Worm (Caenorhabditis elegans) whole organism, L2 larva: ENCODE measurements around the gene srsx-38.

Experiments
- C34F6.9 ChIP-seq: fragments of 150-350 bp; optimal IDR thresholded peaks from 2 replicates; lab custom pipeline; 2014; ENCODE audit warnings: missing biosample characterization, missing genetic modification characterization
- F13H6.1 ChIP-seq: sonication (generic microtip); optimal IDR thresholded peaks from 2 replicates; lab custom pipeline; 2016; ENCODE audit warnings: missing genetic modification characterization, missing compliant biosample characterization
- R02D3.7 ChIP-seq: fragments of 150-350 bp; optimal IDR thresholded peaks from 2 replicates; lab custom pipeline; 2014; ENCODE audit warnings: missing biosample characterization, missing genetic modification characterization
- Y55F3AM.14 ChIP-seq: fragments of 200-800 bp; sonication (Bioruptor generic); optimal IDR thresholded peaks from 2 replicates; lab custom pipeline; 2018; ENCODE audit warnings: mild to moderate bottlenecking, missing genetic modification characterization, missing compliant biosample characterization
- ZK546.5 ChIP-seq: sonication (generic microtip); optimal IDR thresholded peaks from 2 replicates; lab custom pipeline; 2017; ENCODE audit warnings: missing biosample characterization, missing genetic modification characterization
- alr-1 ChIP-seq: fragments of 150-350 bp; optimal IDR thresholded peaks from 2 replicates; lab custom pipeline; 2014; ENCODE audit warnings: missing biosample characterization, missing genetic modification characterization
- aly-2 ChIP-seq: fragments of 150-350 bp; optimal IDR thresholded peaks from 2 replicates; lab custom pipeline; 2014; ENCODE audit warnings: missing biosample characterization, missing genetic modification characterization
- ama-1 ChIP-seq: fragments of 150-350 bp; optimal IDR thresholded peaks from 2 replicates; lab custom pipeline; 2018; ENCODE audit warnings: inconsistent platforms
- blmp-1 ChIP-seq: sonication (generic microtip); optimal IDR thresholded peaks from 2 replicates; lab custom pipeline; 2017; ENCODE audit warnings: missing genetic modification characterization, mild to moderate bottlenecking, missing compliant biosample characterization, antibody characterized with exemption, moderate library complexity; ENCODE audit not compliant: insufficient read depth
- ceh-16 ChIP-seq: fragments of 150-350 bp; optimal IDR thresholded peaks from 2 replicates; lab custom pipeline; 2014; ENCODE audit warnings: missing biosample characterization, missing genetic modification characterization
- ceh-82 ChIP-seq: fragments of 150-350 bp; optimal IDR thresholded peaks from 2 replicates; lab custom pipeline; 2014; ENCODE audit warnings: missing biosample characterization, missing genetic modification characterization
- crh-2 ChIP-seq: sonication (generic microtip); optimal IDR thresholded peaks from 2 replicates; lab custom pipeline; 2017; ENCODE audit warnings: missing biosample characterization, missing genetic modification characterization
- dmd-4 ChIP-seq: sonication (generic microtip); optimal IDR thresholded peaks from 2 replicates; lab custom pipeline; 2017; ENCODE audit warnings: missing biosample characterization, missing genetic modification characterization
- egl-27 ChIP-seq: sonication (generic microtip); optimal IDR thresholded peaks from 3 replicates; lab custom pipeline; 2017; ENCODE audit warnings: missing biosample characterization, missing genetic modification reagents, missing genetic modification characterization
- elt-1 ChIP-seq: fragments of 150-350 bp; optimal IDR thresholded peaks from 2 replicates; lab custom pipeline; 2014; ENCODE audit warnings: missing biosample characterization, missing genetic modification characterization
- elt-3 ChIP-seq: sonication (generic microtip); optimal IDR thresholded peaks from 2 replicates; lab custom pipeline; 2017; ENCODE audit warnings: missing biosample characterization, missing genetic modification characterization
- fos-1 ChIP-seq: fragments of 150-350 bp; optimal IDR thresholded peaks from 2 replicates; lab custom pipeline; 2014; ENCODE audit warnings: missing biosample characterization, missing genetic modification characterization
- gmeb-1 ChIP-seq: fragments of 150-350 bp; optimal IDR thresholded peaks from 2 replicates; lab custom pipeline; 2014; ENCODE audit warnings: missing biosample characterization, missing genetic modification characterization
- lin-11 ChIP-seq: fragments of 150-350 bp; sonication (generic microtip); optimal IDR thresholded peaks from 2 replicates; lab custom pipeline; 2014; ENCODE audit warnings: missing biosample characterization, missing genetic modification characterization, inconsistent platforms, mixed read lengths
- lin-13 ChIP-seq: fragments of 150-350 bp; optimal IDR thresholded peaks from 2 replicates; lab custom pipeline; 2014; ENCODE audit warnings: missing biosample characterization, missing genetic modification reagents, missing genetic modification characterization
- lin-39 ChIP-seq: fragments of 150-350 bp; optimal IDR thresholded peaks from 2 replicates; lab custom pipeline; 2014; ENCODE audit warnings: missing biosample characterization, missing genetic modification reagents, missing genetic modification characterization
- lsy-2 ChIP-seq, 2 experiments: fragments of 150-350 bp in 1 of 2; sonication (generic microtip) in 1 of 2; optimal IDR thresholded peaks; 2 replicates each; lab custom pipeline; 2014 to 2017; ENCODE audit warnings: missing biosample characterization in 2 of 2, missing genetic modification characterization in 2 of 2
- mab-5 ChIP-seq: fragments of 150-350 bp; optimal IDR thresholded peaks from 2 replicates; lab custom pipeline; 2014; ENCODE audit warnings: missing biosample characterization, missing genetic modification characterization
- mbf-1 ChIP-seq: sonication (generic microtip); optimal IDR thresholded peaks from 2 replicates; lab custom pipeline; 2017; ENCODE audit warnings: missing biosample characterization, missing genetic modification characterization
- mdl-1 ChIP-seq, 2 experiments: fragments of 150-350 bp in 1 of 2; sonication (generic microtip) in 1 of 2; optimal IDR thresholded peaks; 2 replicates each; lab custom pipeline; 2017; ENCODE audit warnings: missing biosample characterization in 2 of 2, missing genetic modification characterization in 2 of 2
- nhr-10 ChIP-seq: sonication (generic microtip); optimal IDR thresholded peaks from 2 replicates; lab custom pipeline; 2017; ENCODE audit warnings: missing biosample characterization, missing genetic modification characterization
- nhr-11 ChIP-seq: fragments of 150-350 bp; optimal IDR thresholded peaks from 2 replicates; lab custom pipeline; 2014; ENCODE audit warnings: missing biosample characterization, missing genetic modification characterization
- nhr-12 ChIP-seq: fragments of 150-350 bp; optimal IDR thresholded peaks from 2 replicates; lab custom pipeline; 2014; ENCODE audit warnings: missing biosample characterization, missing genetic modification characterization
- nhr-129 ChIP-seq: fragments of 150-350 bp; optimal IDR thresholded peaks from 2 replicates; lab custom pipeline; 2014; ENCODE audit warnings: missing biosample characterization, missing genetic modification characterization
- nhr-21 ChIP-seq: fragments of 150-350 bp; optimal IDR thresholded peaks from 2 replicates; lab custom pipeline; 2014; ENCODE audit warnings: missing biosample characterization, missing genetic modification characterization
- nhr-23 ChIP-seq: fragments of 150-350 bp; optimal IDR thresholded peaks from 2 replicates; lab custom pipeline; 2014; ENCODE audit warnings: missing biosample characterization, missing genetic modification reagents, missing genetic modification characterization
- nhr-237 ChIP-seq: fragments of 150-350 bp; optimal IDR thresholded peaks from 2 replicates; lab custom pipeline; 2014; ENCODE audit warnings: missing biosample characterization, missing genetic modification characterization
- nhr-25 ChIP-seq: fragments of 150-350 bp; sonication (generic microtip); optimal IDR thresholded peaks from 3 replicates; lab custom pipeline; 2014; ENCODE audit warnings: missing biosample characterization, missing genetic modification characterization
- nhr-6 ChIP-seq: fragments of 150-350 bp; optimal IDR thresholded peaks from 2 replicates; lab custom pipeline; 2014; ENCODE audit warnings: missing biosample characterization, missing genetic modification characterization
- nhr-77 ChIP-seq: fragments of 150-350 bp; optimal IDR thresholded peaks from 2 replicates; lab custom pipeline; 2014; ENCODE audit warnings: missing biosample characterization, missing genetic modification characterization
- peb-1 ChIP-seq: fragments of 150-350 bp; optimal IDR thresholded peaks from 2 replicates; lab custom pipeline; 2014; ENCODE audit warnings: missing biosample characterization, missing genetic modification characterization
- sem-4 ChIP-seq: fragments of 150-350 bp; optimal IDR thresholded peaks from 2 replicates; lab custom pipeline; 2014; ENCODE audit warnings: missing biosample characterization, missing genetic modification reagents, missing genetic modification characterization
- skn-1 ChIP-seq: sonication (generic microtip); optimal IDR thresholded peaks from 2 replicates; lab custom pipeline; 2017; ENCODE audit warnings: missing biosample characterization, missing genetic modification characterization
- sma-3 ChIP-seq: sonication (generic microtip); optimal IDR thresholded peaks from 2 replicates; lab custom pipeline; 2016; ENCODE audit warnings: missing genetic modification reagents, missing genetic modification characterization, missing compliant biosample characterization
- sma-9 ChIP-seq, 2 experiments: fragments of 150-350 bp in 1 of 2; sonication (generic microtip) in 1 of 2; optimal IDR thresholded peaks; 2 replicates each; lab custom pipeline; 2014 to 2016; ENCODE audit warnings: missing genetic modification characterization in 2 of 2, mild to moderate bottlenecking in 1 of 2, missing biosample characterization in 1 of 2, missing compliant biosample characterization in 1 of 2, missing genetic modification reagents in 1 of 2, moderate library complexity in 1 of 2
- snpc-4 ChIP-seq: fragments of 150-350 bp; optimal IDR thresholded peaks from 2 replicates; lab custom pipeline; 2014; ENCODE audit warnings: missing biosample characterization, missing genetic modification characterization
- unc-39 ChIP-seq: fragments of 150-350 bp; optimal IDR thresholded peaks from 2 replicates; lab custom pipeline; 2014; ENCODE audit warnings: missing biosample characterization, missing genetic modification characterization
- unc-55 ChIP-seq: fragments of 150-350 bp; sonication (generic microtip); optimal IDR thresholded peaks from 3 replicates; lab custom pipeline; 2014; ENCODE audit warnings: missing biosample characterization, missing genetic modification reagents, missing genetic modification characterization
- unc-62 ChIP-seq: fragments of 150-350 bp; optimal IDR thresholded peaks from 2 replicates; lab custom pipeline; 2014; ENCODE audit warnings: missing biosample characterization, missing genetic modification reagents, missing genetic modification characterization
- zag-1 ChIP-seq: fragments of 150-350 bp; optimal IDR thresholded peaks from 2 replicates; lab custom pipeline; 2014; ENCODE audit warnings: missing biosample characterization, missing genetic modification characterization
- ztf-1 ChIP-seq: fragments of 200-800 bp; sonication (Bioruptor generic); conservative IDR thresholded peaks from 2 replicates; pipeline ENCODE4 v1.3.6; 2022; ENCODE audit warnings: missing genetic modification characterization, missing compliant biosample characterization
- ztf-11 ChIP-seq: sonication (generic microtip); optimal IDR thresholded peaks from 2 replicates; lab custom pipeline; 2017; ENCODE audit warnings: missing biosample characterization, missing genetic modification characterization
- ztf-4 ChIP-seq: fragments of 150-350 bp; optimal IDR thresholded peaks from 2 replicates; lab custom pipeline; 2014; ENCODE audit warnings: missing biosample characterization, missing genetic modification characterization

The srsx-38 gene

DNA sequence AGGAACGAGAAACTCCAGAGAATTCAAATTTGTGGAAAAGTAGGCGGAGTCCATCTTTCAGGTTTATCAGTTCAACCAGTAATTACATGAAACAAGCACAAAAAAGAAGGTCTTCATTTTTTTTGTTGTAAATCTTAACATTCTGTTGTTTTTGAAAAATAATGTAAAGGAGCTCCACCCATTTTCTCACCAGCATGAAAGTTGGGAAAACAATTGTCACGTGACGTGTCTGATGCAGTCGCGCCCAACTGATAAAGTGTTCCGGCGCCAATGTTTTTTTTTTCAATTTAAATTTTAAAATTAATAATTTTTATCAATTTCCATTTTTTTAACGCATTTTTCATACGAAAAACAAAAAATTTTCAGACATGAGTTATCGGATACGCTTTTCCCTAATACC, 38.2 kb downstream of the srsx-38 start, which contains the start of gene F57A10.4:
Gene F57A10.4, plus strand, starts transcription at position 367 of the 400 bp plus-strand sequence.
- TF ChIP-seq nhr-237 (no peak), ZK546.5 (tag; lab: Kevin White, UChicago) (no peak), nhr-10 (tag; lab: Kevin White, UChicago) (no peak), sma-3 (GFP tag; lab: Kevin White, UChicago) (no peak), nhr-21 (tag; lab: Kevin White, UChicago) (no peak), ceh-16 (no peak), nhr-12 (no peak), fos-1 (tag; lab: Kevin White, UChicago) (no peak), ceh-82 (tag; lab: Kevin White, UChicago) (no peak), unc-62 (GFP tag; lab: Kevin White, UChicago) (no peak), ama-1 (lab: Kevin White, UChicago) (no peak), blmp-1 (tag; lab: Kevin White, UChicago) (no peak), mbf-1 (tag; lab: Kevin White, UChicago) (no peak), dmd-4 (no peak), Y55F3AM.14 (GFP tag; lab: Kevin White, UChicago) (no peak), ztf-1 (GFP tag; lab: Robert Waterston, UW) (no peak), F13H6.1 (tag; lab: Kevin White, UChicago) (no peak), snpc-4 (tag; lab: Kevin White, UChicago) (no peak), lin-39 (no peak), crh-2 (tag; lab: Kevin White, UChicago) (no peak)

ce11 chrV:15766122-15766594, 41.2 kb downstream of the srsx-38 start, which contains the start of the genes haf-3 and F57A10.2:
Gene haf-3 (minus strand): TSS chrV:15766172.
Gene F57A10.2 (plus strand): TSS chrV:15766575.
- TF ChIP-seq Y55F3AM.14 (GFP tag; lab: Kevin White, UChicago) (peak; percentile 37), zag-1 (tag; lab: Kevin White, UChicago) (peak; percentile 67), fos-1 (tag; lab: Kevin White, UChicago) (peak; percentile 57), ceh-16 (peak; percentile 60), nhr-21 (tag; lab: Kevin White, UChicago) (peak; percentile 87), lsy-2 (tag; optimal IDR thresholded peaks at IDR 0.05; lab: Kevin White, UChicago) (peak; percentile 92 to 96), lin-13 (GFP tag; lab: Kevin White, UChicago) (peak; percentile 92), mab-5 (peak; percentile 90), nhr-12 (no peak), sma-9 (GFP tag; optimal IDR thresholded peaks at IDR 0.05; lab: Kevin White, UChicago) (peak; percentile 95), sma-9 (tag; optimal IDR thresholded peaks at IDR 0.05; lab: Kevin White, UChicago) (no peak), crh-2 (tag; lab: Kevin White, UChicago) (peak; percentile 94), ztf-11 (tag; lab: Kevin White, UChicago) (no peak), blmp-1 (tag; lab: Kevin White, UChicago) (peak; percentile 9), F13H6.1 (tag; lab: Kevin White, UChicago) (peak; percentile 91), elt-1 (tag; lab: Kevin White, UChicago) (no peak), dmd-4 (peak; percentile 41), alr-1 (no peak), sma-3 (GFP tag; lab: Kevin White, UChicago) (peak; percentile 92), ZK546.5 (tag; lab: Kevin White, UChicago) (no peak), R02D3.7 (tag; lab: Kevin White, UChicago) (peak; percentile 72), ztf-4 (tag; lab: Kevin White, UChicago) (peak; percentile 84), egl-27 (peak; percentile 92), lin-39 (no peak), nhr-10 (tag; lab: Kevin White, UChicago) (peak; percentile 81), ceh-82 (tag; lab: Kevin White, UChicago) (peak; percentile 78), gmeb-1 (tag; lab: Kevin White, UChicago) (peak; percentile 99), nhr-23 (tag; lab: Kevin White, UChicago) (no peak), unc-62 (GFP tag; lab: Kevin White, UChicago) (peak; percentile 33), ama-1 (lab: Kevin White, UChicago) (peak; percentile 60), ztf-1 (GFP tag; lab: Robert Waterston, UW) (no peak), mdl-1 (tag; optimal IDR thresholded peaks at IDR 0.05; lab: Kevin White, UChicago) (peak in 1 of 2 experiments; percentile 19), sem-4 (tag; lab: Kevin White, UChicago) (peak; percentile 83), nhr-77 (peak; percentile 68), unc-39 (tag; lab: Kevin White, UChicago) (no peak), lin-11 (tag; lab: Kevin White, UChicago) (peak; percentile 64), nhr-129 (peak; percentile 78), C34F6.9 (peak; percentile 96), snpc-4 (tag; lab: Kevin White, UChicago) (peak; percentile 87), unc-55 (GFP tag; lab: Kevin White, UChicago) (peak; percentile 94), elt-3 (tag; lab: Kevin White, UChicago) (no peak), nhr-25 (tag; lab: Kevin White, UChicago) (peak; percentile 92), nhr-6 (tag; lab: Kevin White, UChicago) (peak; percentile 84), skn-1 (no peak), aly-2 (tag; lab: Kevin White, UChicago) (no peak), nhr-11 (no peak), mbf-1 (tag; lab: Kevin White, UChicago) (no peak), peb-1 (tag; lab: Kevin White, UChicago) (no peak), nhr-237 (peak; percentile 80)
